Worm (Caenorhabditis elegans): ENCODE results near the gene mab-3.

ce11 chrII:9740552-9740951 lies 8.6 kb downstream of the mab-3 start:
- no peak for TF ChIP-seq ces-1 (GFP tag; optimal IDR thresholded peaks at IDR 0.05)
- TF ChIP-seq unc-62 (GFP tag; optimal IDR thresholded peaks at IDR 0.05), result no peak
